Worm (Caenorhabditis elegans) whole organism, late embryonic: Measurements from ENCODE around the gene grd-11.

Source experiments
- C08G9.2 ChIP-seq: sonication (generic microtip); optimal IDR thresholded peaks from 2 replicates; lab custom pipeline; 2016; ENCODE audit warnings: mild to moderate bottlenecking, missing genetic modification characterization, moderate library complexity, missing compliant biosample characterization
- T23F11.4 ChIP-seq: fragments of 200-800 bp; sonication (Bioruptor generic); optimal IDR thresholded peaks from 2 replicates; lab custom pipeline; 2018; ENCODE audit warnings: mild to moderate bottlenecking, missing genetic modification characterization, missing compliant biosample characterization
- Y22D7AL.16 ChIP-seq: sonication (generic microtip); optimal IDR thresholded peaks from 2 replicates; lab custom pipeline; 2016; ENCODE audit warnings: missing genetic modification characterization, missing compliant biosample characterization
- ceh-34 ChIP-seq: sonication (generic microtip); optimal IDR thresholded peaks from 2 replicates; lab custom pipeline; 2016; ENCODE audit warnings: mild to moderate bottlenecking, missing genetic modification characterization, missing compliant biosample characterization
- ceh-6 ChIP-seq: fragments of 200-800 bp; sonication (Bioruptor generic); optimal IDR thresholded peaks from 2 replicates; lab custom pipeline; 2018; ENCODE audit warnings: mild to moderate bottlenecking, missing genetic modification characterization, missing compliant biosample characterization
- pqm-1 ChIP-seq: sonication (generic microtip); optimal IDR thresholded peaks from 2 replicates; lab custom pipeline; 2016; ENCODE audit warnings: missing genetic modification characterization, missing compliant biosample characterization
- sox-2 ChIP-seq: fragments of 200-800 bp; sonication (Bioruptor generic); IDR thresholded peaks from 2 replicates; pipeline ENCODE4 v1.3.6; 2022; ENCODE audit warnings: missing genetic modification reagents, missing genetic modification characterization, missing compliant biosample characterization
- tbx-2 ChIP-seq: sonication (generic microtip); optimal IDR thresholded peaks from 2 replicates; lab custom pipeline; 2016; ENCODE audit warnings: missing genetic modification characterization, missing compliant biosample characterization
- tbx-7 ChIP-seq: sonication (generic microtip); optimal IDR thresholded peaks from 2 replicates; lab custom pipeline; 2016; ENCODE audit warnings: missing genotype, missing genetic modification characterization, missing compliant biosample characterization
- unc-3 ChIP-seq, 2 experiments: fragments of 200-800 bp in 1 of 2; sonication (Bioruptor generic) in 1 of 2; sonication (generic microtip) in 1 of 2; conservative IDR thresholded peaks in 1 of 2; optimal IDR thresholded peaks in 1 of 2; 2 replicates each; pipeline versions ENCODE4 v1.3.6 to Lab custom; 2016 to 2022; ENCODE audit warnings: missing compliant biosample characterization in 2 of 2, missing genetic modification characterization in 2 of 2, missing genetic modification reagents in 1 of 2
- unc-86 ChIP-seq: sonication (generic microtip); optimal IDR thresholded peaks from 2 replicates; lab custom pipeline; 2016; ENCODE audit warnings: missing genetic modification characterization, missing compliant biosample characterization

- TF ChIP-seq C08G9.2 (tag; lab: Kevin White, UChicago) (no peak), unc-3 (GFP tag; conservative IDR thresholded peaks at IDR 0.05; lab: Robert Waterston, UW) (no peak), unc-3 (tag; optimal IDR thresholded peaks at IDR 0.05; lab: Kevin White, UChicago) (no peak), ceh-6 (GFP tag; lab: Kevin White, UChicago) (no peak), unc-86 (no peak), T23F11.4 (GFP tag; lab: Kevin White, UChicago) (no peak), pqm-1 (tag; lab: Kevin White, UChicago) (no peak), tbx-7 (tag; lab: Kevin White, UChicago) (no peak), ceh-34 (tag; lab: Kevin White, UChicago) (no peak), sox-2 (no peak), tbx-2 (tag; lab: Kevin White, UChicago) (no peak), Y22D7AL.16 (tag; lab: Kevin White, UChicago) (no peak)
Measured at ce11 chrV:20311519-20311918, 45.1 kb upstream of the grd-11 start, which contains the start of gene clec-262.
